Fruit fly (Drosophila melanogaster) whole organism, embryonic: ENCODE results near the gene CG15199.

Experiments
- ATbp ChIP-seq: fragments of 200-800 bp; sonication (Bioruptor generic); optimal IDR thresholded peaks from 2 replicates; lab custom pipeline; 2017; ENCODE audit warnings: missing biosample characterization, mild to moderate bottlenecking, missing genetic modification characterization, missing genetic modification reagents
- Atf6 ChIP-seq: fragments of 200-800 bp; sonication (Bioruptor generic); IDR thresholded peaks from 2 replicates; pipeline ENCODE4 v1.3.6; 2022; ENCODE audit warnings: missing biosample characterization, missing genetic modification characterization
- BEAF-32 ChIP-seq: fragments of 200-800 bp; sonication (Bioruptor generic); optimal IDR thresholded peaks from 3 replicates; lab custom pipeline; 2017; ENCODE audit warnings: missing biosample characterization, missing genetic modification characterization, mild to moderate bottlenecking, moderate library complexity, missing genetic modification reagents
- CG11398 ChIP-seq: fragments of 200-800 bp; sonication (Bioruptor generic); optimal IDR thresholded peaks from 2 replicates; lab custom pipeline; 2016; ENCODE audit warnings: missing biosample characterization, missing genetic modification characterization
- CG11456 ChIP-seq: fragments of 200-800 bp; sonication (Bioruptor generic); IDR thresholded peaks from 3 replicates; pipeline ENCODE4 v1.3.6; 2022; ENCODE audit warnings: missing biosample characterization, missing genetic modification characterization
- CG12071 ChIP-seq: fragments of 200-800 bp; sonication (Bioruptor generic); optimal IDR thresholded peaks from 3 replicates; lab custom pipeline; 2018; ENCODE audit warnings: missing biosample characterization, mild to moderate bottlenecking, missing genetic modification characterization
- CG12942 ChIP-seq: fragments of 200-800 bp; sonication (Bioruptor generic); optimal IDR thresholded peaks from 3 replicates; lab custom pipeline; 2016; ENCODE audit warnings: missing biosample characterization, missing genetic modification characterization
- CG15073 ChIP-seq: fragments of 200-800 bp; sonication (Bioruptor generic); optimal IDR thresholded peaks from 2 replicates; lab custom pipeline; 2016; ENCODE audit warnings: missing biosample characterization, missing genetic modification characterization
- CG15269 ChIP-seq: fragments of 200-800 bp; sonication (Bioruptor generic); optimal IDR thresholded peaks from 2 replicates; lab custom pipeline; 2018; ENCODE audit warnings: missing biosample characterization, mild to moderate bottlenecking, missing genetic modification characterization, moderate library complexity
- CG1603 ChIP-seq: fragments of 200-800 bp; sonication (Bioruptor generic); optimal IDR thresholded peaks from 2 replicates; lab custom pipeline; 2019; ENCODE audit warnings: missing biosample characterization, mild to moderate bottlenecking, missing genetic modification characterization, moderate library complexity
- CG17359 ChIP-seq: fragments of 200-800 bp; sonication (Bioruptor generic); optimal IDR thresholded peaks from 3 replicates; lab custom pipeline; 2018; ENCODE audit warnings: missing biosample characterization, mild to moderate bottlenecking, missing genetic modification characterization, moderate library complexity
- CG18476 ChIP-seq: fragments of 200-800 bp; sonication (Bioruptor generic); optimal IDR thresholded peaks from 2 replicates; lab custom pipeline; 2016; ENCODE audit warnings: missing biosample characterization, mild to moderate bottlenecking, missing genetic modification characterization
- CG3281 ChIP-seq: fragments of 200-800 bp; sonication (Bioruptor generic); optimal IDR thresholded peaks from 3 replicates; lab custom pipeline; 2017; ENCODE audit warnings: missing biosample characterization, mild to moderate bottlenecking, missing genetic modification characterization
- CG33213 ChIP-seq: fragments of 200-800 bp; sonication (Bioruptor generic); optimal IDR thresholded peaks from 3 replicates; lab custom pipeline; 2016; ENCODE audit warnings: missing biosample characterization, missing genetic modification characterization
- CG4707 ChIP-seq: fragments of 200-800 bp; sonication (Bioruptor generic); optimal IDR thresholded peaks from 2 replicates; lab custom pipeline; 2018; ENCODE audit warnings: missing biosample characterization, mild to moderate bottlenecking, missing genetic modification characterization, moderate library complexity
- CG5180 ChIP-seq: fragments of 200-800 bp; sonication (Bioruptor generic); optimal IDR thresholded peaks from 3 replicates; lab custom pipeline; 2017; ENCODE audit warnings: missing biosample characterization, missing genetic modification characterization, mild to moderate bottlenecking, moderate library complexity, missing genetic modification reagents
- CG6683 ChIP-seq: fragments of 200-800 bp; sonication (Bioruptor generic); optimal IDR thresholded peaks from 2 replicates; lab custom pipeline; 2017; ENCODE audit warnings: missing biosample characterization, mild to moderate bottlenecking, missing genetic modification characterization, missing genetic modification reagents
- CG7839 ChIP-seq: fragments of 200-800 bp; sonication (Bioruptor generic); optimal IDR thresholded peaks from 3 replicates; lab custom pipeline; 2018; ENCODE audit warnings: missing biosample characterization, mild to moderate bottlenecking, missing genetic modification characterization, moderate library complexity
- CG8359 ChIP-seq: fragments of 200-800 bp; sonication (Bioruptor generic); optimal IDR thresholded peaks from 2 replicates; lab custom pipeline; 2017; ENCODE audit warnings: missing biosample characterization, mild to moderate bottlenecking, missing genetic modification characterization, borderline replicate concordance
- CG8944 ChIP-seq: fragments of 200-800 bp; sonication (Bioruptor generic); optimal IDR thresholded peaks from 3 replicates; lab custom pipeline; 2016; ENCODE audit warnings: missing biosample characterization, missing genetic modification characterization
- D ChIP-seq, 2 experiments: fragments of 200-800 bp in 1 of 2; fragments of >200 bp in 1 of 2; sonication (Bioruptor generic) in 1 of 2; optimal IDR thresholded peaks; 2 replicates in 1 of 2; 3 replicates in 1 of 2; lab custom pipeline; 2017; ENCODE audit warnings: mild to moderate bottlenecking in 1 of 2, missing biosample characterization in 1 of 2, missing genetic modification characterization in 1 of 2, missing genetic modification reagents in 1 of 2
- Dll ChIP-seq: fragments of 200-800 bp; sonication (Bioruptor generic); IDR thresholded peaks from 4 replicates; pipeline ENCODE4 v1.3.6; 2022; ENCODE audit warnings: missing biosample characterization, missing genetic modification characterization; ENCODE audit not compliant: partially characterized antibody
- Eip74EF ChIP-seq, 2 experiments: fragments of 200-800 bp in 1 of 2; fragments of >200 bp in 1 of 2; sonication (Bioruptor generic) in 1 of 2; optimal IDR thresholded peaks; 2 replicates each; lab custom pipeline; 2017 to 2019; ENCODE audit warnings: missing biosample characterization in 2 of 2, missing genetic modification characterization in 2 of 2, mild to moderate bottlenecking in 1 of 2, moderate library complexity in 1 of 2
- MBD-R2 ChIP-seq: fragments of 200-800 bp; sonication (Bioruptor generic); IDR thresholded peaks from 2 replicates; pipeline ENCODE4 v1.3.6; 2022; ENCODE audit warnings: missing biosample characterization, missing genetic modification characterization
- Med ChIP-seq: fragments of 200-800 bp; sonication (Bioruptor generic); peaks from one replicate; lab custom pipeline; 2016; ENCODE audit warnings: missing biosample characterization, missing genetic modification characterization, mild to moderate bottlenecking, inconsistent platforms, moderate library complexity
- Meics ChIP-seq: fragments of 200-800 bp; sonication (Bioruptor generic); optimal IDR thresholded peaks from 2 replicates; lab custom pipeline; 2017; ENCODE audit warnings: missing biosample characterization, mild to moderate bottlenecking, missing genetic modification characterization
- PHDP ChIP-seq: fragments of 200-800 bp; sonication (Bioruptor generic); optimal IDR thresholded peaks from 3 replicates; lab custom pipeline; 2018; ENCODE audit warnings: missing biosample characterization, mild to moderate bottlenecking, missing genetic modification characterization, moderate library complexity
- Side ChIP-seq: fragments of 200-800 bp; sonication (Bioruptor generic); optimal IDR thresholded peaks from 2 replicates; lab custom pipeline; 2016; ENCODE audit warnings: missing biosample characterization, missing genetic modification characterization
- ara ChIP-seq: fragments of 200-800 bp; sonication (Bioruptor generic); IDR thresholded peaks from 2 replicates; pipeline ENCODE4 v1.3.6; 2022; ENCODE audit warnings: missing biosample characterization, missing genetic modification characterization
- ash1 ChIP-seq: fragments of 200-800 bp; sonication (Bioruptor generic); optimal IDR thresholded peaks from 2 replicates; lab custom pipeline; 2018; ENCODE audit warnings: missing biosample characterization, mild to moderate bottlenecking, missing genetic modification characterization
- crp ChIP-seq, 2 experiments: fragments of 200-800 bp; sonication (Bioruptor generic); optimal IDR thresholded peaks; 2 replicates in 1 of 2; 3 replicates in 1 of 2; lab custom pipeline; 2017; ENCODE audit warnings: missing biosample characterization in 2 of 2, missing genetic modification characterization in 2 of 2, mild to moderate bottlenecking in 1 of 2, moderate library complexity in 1 of 2
- dmrt99B ChIP-seq: fragments of 200-800 bp; sonication (Bioruptor generic); optimal IDR thresholded peaks from 2 replicates; lab custom pipeline; 2018; ENCODE audit warnings: missing biosample characterization, mild to moderate bottlenecking, missing genetic modification characterization, moderate library complexity
- dpn ChIP-seq, 2 experiments: fragments of 200-800 bp; sonication (Bioruptor generic); optimal IDR thresholded peaks; 3 replicates each; lab custom pipeline; 2016; ENCODE audit warnings: missing biosample characterization in 2 of 2, missing genetic modification characterization in 2 of 2
- gsb ChIP-seq: fragments of 200-800 bp; sonication (Bioruptor generic); IDR thresholded peaks from 2 replicates; pipeline ENCODE4 v1.3.6; 2022; ENCODE audit warnings: missing biosample characterization, missing genetic modification characterization
- insv ChIP-seq, 2 experiments: fragments of 200-800 bp; sonication (Bioruptor generic); optimal IDR thresholded peaks; 3 replicates each; lab custom pipeline; 2016 to 2018; ENCODE audit warnings: missing biosample characterization in 2 of 2, missing genetic modification characterization in 2 of 2
- lmd ChIP-seq: fragments of 200-800 bp; sonication (Bioruptor generic); IDR thresholded peaks from 2 replicates; pipeline ENCODE4 v1.3.6; 2022; ENCODE audit warnings: missing biosample characterization, missing genetic modification characterization
- lola ChIP-seq, 3 experiments: fragments of >200 bp in 2 of 3; fragments of 200-800 bp in 1 of 3; sonication (Bioruptor generic) in 1 of 3; optimal IDR thresholded peaks; 2 replicates each; lab custom pipeline; 2017 to 2019; ENCODE audit warnings: missing biosample characterization in 3 of 3, missing genetic modification characterization in 3 of 3, mild to moderate bottlenecking in 1 of 3, moderate library complexity in 1 of 3
- nmo ChIP-seq: fragments of 200-800 bp; sonication (Bioruptor generic); optimal IDR thresholded peaks from 2 replicates; lab custom pipeline; 2018; ENCODE audit warnings: missing biosample characterization, mild to moderate bottlenecking, missing genetic modification characterization, moderate library complexity
- pho ChIP-seq: fragments of 200-800 bp; sonication (Bioruptor generic); optimal IDR thresholded peaks from 2 replicates; lab custom pipeline; 2016; ENCODE audit warnings: missing biosample characterization, missing genetic modification characterization
- phol ChIP-seq: fragments of 200-800 bp; sonication (Bioruptor generic); optimal IDR thresholded peaks from 3 replicates; lab custom pipeline; 2018; ENCODE audit warnings: missing biosample characterization, mild to moderate bottlenecking, missing genetic modification characterization, moderate library complexity
- row ChIP-seq: fragments of 200-800 bp; sonication (Bioruptor generic); IDR thresholded peaks from 3 replicates; pipeline ENCODE4 v1.3.6; 2022; ENCODE audit warnings: missing biosample characterization, missing genetic modification characterization
- sd ChIP-seq: fragments of 200-800 bp; sonication (Bioruptor generic); optimal IDR thresholded peaks from 3 replicates; lab custom pipeline; 2018; ENCODE audit warnings: missing biosample characterization, mild to moderate bottlenecking, missing genetic modification characterization, moderate library complexity
- sens ChIP-seq: fragments of 200-800 bp; sonication (Bioruptor generic); peaks from one replicate; lab custom pipeline; 2016; ENCODE audit warnings: missing biosample characterization, missing genetic modification characterization
- shn ChIP-seq: fragments of 200-800 bp; sonication (Bioruptor generic); optimal IDR thresholded peaks from 3 replicates; lab custom pipeline; 2016; ENCODE audit warnings: missing biosample characterization, missing genetic modification characterization
- slou ChIP-seq: fragments of 200-800 bp; sonication (Bioruptor generic); optimal IDR thresholded peaks from 3 replicates; lab custom pipeline; 2016; ENCODE audit warnings: missing biosample characterization, missing genetic modification characterization
- sqz ChIP-seq: fragments of 200-800 bp; sonication (Bioruptor generic); optimal IDR thresholded peaks from 3 replicates; lab custom pipeline; 2018; ENCODE audit warnings: missing biosample characterization, mild to moderate bottlenecking, missing genetic modification characterization
- z ChIP-seq: fragments of 200-800 bp; sonication (Bioruptor generic); IDR thresholded peaks from 3 replicates; pipeline ENCODE4 v1.3.6; 2022; ENCODE audit warnings: missing biosample characterization, missing genetic modification characterization

The CG15199 gene

DNA sequence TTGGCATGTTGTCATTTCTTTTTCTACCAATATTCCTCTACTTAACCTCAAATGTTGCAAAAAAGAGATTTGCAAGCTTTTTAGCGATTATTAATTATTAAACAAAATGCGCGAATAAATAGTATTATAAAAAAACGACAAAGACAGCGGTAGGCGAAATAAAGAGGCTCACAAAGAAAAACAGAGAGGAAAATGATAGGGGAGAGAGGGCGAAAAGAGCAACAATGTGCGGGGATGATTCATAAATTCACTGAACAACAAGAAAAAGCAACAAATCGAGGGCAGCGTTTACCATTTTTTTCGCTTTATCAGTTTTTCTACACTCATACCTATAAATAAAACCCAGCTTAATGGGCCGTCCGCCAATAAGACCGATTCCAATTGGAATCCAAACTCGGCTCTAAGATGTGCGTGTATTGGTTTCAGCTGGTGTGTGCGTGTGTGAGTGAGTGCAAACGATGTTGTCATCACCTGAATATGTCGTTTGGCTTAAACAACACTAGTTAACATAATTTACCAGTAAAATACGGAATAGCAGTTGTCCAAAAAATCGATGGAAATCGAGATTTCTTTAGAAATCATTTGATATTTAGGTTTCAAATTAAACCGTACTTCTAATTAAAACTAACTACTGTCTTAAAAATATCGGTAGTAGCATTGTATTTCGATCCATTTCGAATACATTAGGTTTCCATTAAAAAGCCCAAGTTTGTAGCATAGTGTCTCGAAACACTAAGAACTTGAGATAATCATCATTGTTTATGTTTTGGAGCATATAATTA, 14.4 kb upstream of the CG15199 start (continued):
- TF ChIP-seq CG6683 (GFP tag; lab: Kevin White, UChicago) (no peak), pho (GFP tag; lab: Kevin White, UChicago) (no peak), CG17359 (tag; lab: Kevin White, UChicago) (no peak), Med (peak; percentile 64), Eip74EF (GFP tag; optimal IDR thresholded peaks at IDR 0.05; lab: Kevin White, UChicago) (no peak), CG5180 (GFP tag; lab: Kevin White, UChicago) (no peak), CG33213 (GFP tag; lab: Kevin White, UChicago) (no peak), ash1 (no peak), CG11456 (GFP tag; lab: Robert Waterston, UW) (no peak), BEAF-32 (no peak), CG11398 (GFP tag; lab: Kevin White, UChicago) (no peak), CG8359 (GFP tag; lab: Kevin White, UChicago) (no peak), row (GFP tag; lab: Robert Waterston, UW) (peak; percentile 42; the same call in 1 of the 3 replicates), CG18476 (GFP tag; lab: Kevin White, UChicago) (no peak), dmrt99B (peak; percentile 19), lola (GFP tag; optimal IDR thresholded peaks at IDR 0.05; lab: Kevin White, UChicago) (no peak), insv (GFP tag; optimal IDR thresholded peaks at IDR 0.05; lab: Kevin White, UChicago) (peak; percentile 72 to 93), Side (GFP tag; lab: Kevin White, UChicago) (no peak), slou (GFP tag; lab: Kevin White, UChicago) (no peak), CG4707 (GFP tag; lab: Kevin White, UChicago) (no peak), nmo (no peak), CG7839 (no peak), D (optimal IDR thresholded peaks at IDR 0.05; lab: Kevin White, UChicago) (no peak), D (GFP tag; optimal IDR thresholded peaks at IDR 0.05; lab: Kevin White, UChicago) (no peak), Atf6 (GFP tag; lab: Robert Waterston, UW) (0 out of 2 replicates have a peak, but pooled peaks have one; percentile 19), z (GFP tag; lab: Robert Waterston, UW) (no peak), CG12942 (GFP tag; lab: Kevin White, UChicago) (no peak), CG15269 (no peak), Dll (GFP tag; lab: Robert Waterston, UW) (no peak), shn (GFP tag; lab: Kevin White, UChicago) (no peak), lmd (GFP tag; lab: Robert Waterston, UW) (peak; percentile 7; the same call in 1 of the 2 replicates), PHDP (tag; lab: Kevin White, UChicago) (no peak), ATbp (GFP tag; lab: Kevin White, UChicago) (no peak), CG3281 (GFP tag; lab: Kevin White, UChicago) (peak; percentile 44), sqz (no peak), ara (GFP tag; lab: Robert Waterston, UW) (no peak), phol (tag; lab: Kevin White, UChicago) (peak; percentile 7), CG15073 (GFP tag; lab: Kevin White, UChicago) (no peak), Meics (GFP tag; lab: Kevin White, UChicago) (peak; percentile 40), gsb (GFP tag; lab: Robert Waterston, UW) (no peak), crp (GFP tag; optimal IDR thresholded peaks at IDR 0.05; lab: Kevin White, UChicago) (no peak), CG1603 (tag; lab: Kevin White, UChicago) (no peak), sens (GFP tag; lab: Kevin White, UChicago) (peak; percentile 2), sd (tag; lab: Kevin White, UChicago) (no peak), CG8944 (GFP tag; lab: Kevin White, UChicago) (no peak), dpn (GFP tag; optimal IDR thresholded peaks at IDR 0.05; lab: Kevin White, UChicago) (no peak), CG12071 (GFP tag; lab: Kevin White, UChicago) (no peak), MBD-R2 (GFP tag; lab: Robert Waterston, UW) (peak; percentile 13; the same call in 1 of the 2 replicates)
